Worm (Caenorhabditis elegans) whole organism, L2 larva: ENCODE data around the gene F43G6.17.

Experiments
- F13H6.1 ChIP-seq: sonication (generic microtip); optimal IDR thresholded peaks from 2 replicates; lab custom pipeline; 2016; ENCODE audit warnings: missing genetic modification characterization, missing compliant biosample characterization
- R02D3.7 ChIP-seq: fragments of 150-350 bp; optimal IDR thresholded peaks from 2 replicates; lab custom pipeline; 2014; ENCODE audit warnings: missing biosample characterization, missing genetic modification characterization
- alr-1 ChIP-seq: fragments of 150-350 bp; optimal IDR thresholded peaks from 2 replicates; lab custom pipeline; 2014; ENCODE audit warnings: missing biosample characterization, missing genetic modification characterization
- aly-2 ChIP-seq: fragments of 150-350 bp; optimal IDR thresholded peaks from 2 replicates; lab custom pipeline; 2014; ENCODE audit warnings: missing biosample characterization, missing genetic modification characterization
- ama-1 ChIP-seq: fragments of 150-350 bp; optimal IDR thresholded peaks from 2 replicates; lab custom pipeline; 2018; ENCODE audit warnings: inconsistent platforms
- blmp-1 ChIP-seq: sonication (generic microtip); optimal IDR thresholded peaks from 2 replicates; lab custom pipeline; 2017; ENCODE audit warnings: missing genetic modification characterization, mild to moderate bottlenecking, missing compliant biosample characterization, antibody characterized with exemption, moderate library complexity; ENCODE audit not compliant: insufficient read depth
- ceh-16 ChIP-seq: fragments of 150-350 bp; optimal IDR thresholded peaks from 2 replicates; lab custom pipeline; 2014; ENCODE audit warnings: missing biosample characterization, missing genetic modification characterization
- crh-2 ChIP-seq: sonication (generic microtip); optimal IDR thresholded peaks from 2 replicates; lab custom pipeline; 2017; ENCODE audit warnings: missing biosample characterization, missing genetic modification characterization
- dmd-4 ChIP-seq: sonication (generic microtip); optimal IDR thresholded peaks from 2 replicates; lab custom pipeline; 2017; ENCODE audit warnings: missing biosample characterization, missing genetic modification characterization
- egl-27 ChIP-seq: sonication (generic microtip); optimal IDR thresholded peaks from 3 replicates; lab custom pipeline; 2017; ENCODE audit warnings: missing biosample characterization, missing genetic modification reagents, missing genetic modification characterization
- elt-1 ChIP-seq: fragments of 150-350 bp; optimal IDR thresholded peaks from 2 replicates; lab custom pipeline; 2014; ENCODE audit warnings: missing biosample characterization, missing genetic modification characterization
- elt-3 ChIP-seq: sonication (generic microtip); optimal IDR thresholded peaks from 2 replicates; lab custom pipeline; 2017; ENCODE audit warnings: missing biosample characterization, missing genetic modification characterization
- fos-1 ChIP-seq: fragments of 150-350 bp; optimal IDR thresholded peaks from 2 replicates; lab custom pipeline; 2014; ENCODE audit warnings: missing biosample characterization, missing genetic modification characterization
- lin-13 ChIP-seq: fragments of 150-350 bp; optimal IDR thresholded peaks from 2 replicates; lab custom pipeline; 2014; ENCODE audit warnings: missing biosample characterization, missing genetic modification reagents, missing genetic modification characterization
- lin-39 ChIP-seq: fragments of 150-350 bp; optimal IDR thresholded peaks from 2 replicates; lab custom pipeline; 2014; ENCODE audit warnings: missing biosample characterization, missing genetic modification reagents, missing genetic modification characterization
- lsy-2 ChIP-seq, 2 experiments: fragments of 150-350 bp in 1 of 2; sonication (generic microtip) in 1 of 2; optimal IDR thresholded peaks; 2 replicates each; lab custom pipeline; 2014 to 2017; ENCODE audit warnings: missing biosample characterization in 2 of 2, missing genetic modification characterization in 2 of 2
- mdl-1 ChIP-seq, 2 experiments: fragments of 150-350 bp in 1 of 2; sonication (generic microtip) in 1 of 2; optimal IDR thresholded peaks; 2 replicates each; lab custom pipeline; 2017; ENCODE audit warnings: missing biosample characterization in 2 of 2, missing genetic modification characterization in 2 of 2
- nhr-11 ChIP-seq: fragments of 150-350 bp; optimal IDR thresholded peaks from 2 replicates; lab custom pipeline; 2014; ENCODE audit warnings: missing biosample characterization, missing genetic modification characterization
- nhr-129 ChIP-seq: fragments of 150-350 bp; optimal IDR thresholded peaks from 2 replicates; lab custom pipeline; 2014; ENCODE audit warnings: missing biosample characterization, missing genetic modification characterization
- nhr-21 ChIP-seq: fragments of 150-350 bp; optimal IDR thresholded peaks from 2 replicates; lab custom pipeline; 2014; ENCODE audit warnings: missing biosample characterization, missing genetic modification characterization
- nhr-23 ChIP-seq: fragments of 150-350 bp; optimal IDR thresholded peaks from 2 replicates; lab custom pipeline; 2014; ENCODE audit warnings: missing biosample characterization, missing genetic modification reagents, missing genetic modification characterization
- nhr-237 ChIP-seq: fragments of 150-350 bp; optimal IDR thresholded peaks from 2 replicates; lab custom pipeline; 2014; ENCODE audit warnings: missing biosample characterization, missing genetic modification characterization
- nhr-25 ChIP-seq: fragments of 150-350 bp; sonication (generic microtip); optimal IDR thresholded peaks from 3 replicates; lab custom pipeline; 2014; ENCODE audit warnings: missing biosample characterization, missing genetic modification characterization
- nhr-6 ChIP-seq: fragments of 150-350 bp; optimal IDR thresholded peaks from 2 replicates; lab custom pipeline; 2014; ENCODE audit warnings: missing biosample characterization, missing genetic modification characterization
- nhr-77 ChIP-seq: fragments of 150-350 bp; optimal IDR thresholded peaks from 2 replicates; lab custom pipeline; 2014; ENCODE audit warnings: missing biosample characterization, missing genetic modification characterization
- sem-4 ChIP-seq: fragments of 150-350 bp; optimal IDR thresholded peaks from 2 replicates; lab custom pipeline; 2014; ENCODE audit warnings: missing biosample characterization, missing genetic modification reagents, missing genetic modification characterization
- skn-1 ChIP-seq: sonication (generic microtip); optimal IDR thresholded peaks from 2 replicates; lab custom pipeline; 2017; ENCODE audit warnings: missing biosample characterization, missing genetic modification characterization
- sma-9 ChIP-seq, 2 experiments: fragments of 150-350 bp in 1 of 2; sonication (generic microtip) in 1 of 2; optimal IDR thresholded peaks; 2 replicates each; lab custom pipeline; 2014 to 2016; ENCODE audit warnings: missing genetic modification characterization in 2 of 2, mild to moderate bottlenecking in 1 of 2, missing biosample characterization in 1 of 2, missing compliant biosample characterization in 1 of 2, missing genetic modification reagents in 1 of 2, moderate library complexity in 1 of 2
- snpc-4 ChIP-seq: fragments of 150-350 bp; optimal IDR thresholded peaks from 2 replicates; lab custom pipeline; 2014; ENCODE audit warnings: missing biosample characterization, missing genetic modification characterization
- unc-39 ChIP-seq: fragments of 150-350 bp; optimal IDR thresholded peaks from 2 replicates; lab custom pipeline; 2014; ENCODE audit warnings: missing biosample characterization, missing genetic modification characterization
- unc-55 ChIP-seq: fragments of 150-350 bp; sonication (generic microtip); optimal IDR thresholded peaks from 3 replicates; lab custom pipeline; 2014; ENCODE audit warnings: missing biosample characterization, missing genetic modification reagents, missing genetic modification characterization
- zag-1 ChIP-seq: fragments of 150-350 bp; optimal IDR thresholded peaks from 2 replicates; lab custom pipeline; 2014; ENCODE audit warnings: missing biosample characterization, missing genetic modification characterization
- ztf-11 ChIP-seq: sonication (generic microtip); optimal IDR thresholded peaks from 2 replicates; lab custom pipeline; 2017; ENCODE audit warnings: missing biosample characterization, missing genetic modification characterization

The F43G6.17 gene

DNA sequence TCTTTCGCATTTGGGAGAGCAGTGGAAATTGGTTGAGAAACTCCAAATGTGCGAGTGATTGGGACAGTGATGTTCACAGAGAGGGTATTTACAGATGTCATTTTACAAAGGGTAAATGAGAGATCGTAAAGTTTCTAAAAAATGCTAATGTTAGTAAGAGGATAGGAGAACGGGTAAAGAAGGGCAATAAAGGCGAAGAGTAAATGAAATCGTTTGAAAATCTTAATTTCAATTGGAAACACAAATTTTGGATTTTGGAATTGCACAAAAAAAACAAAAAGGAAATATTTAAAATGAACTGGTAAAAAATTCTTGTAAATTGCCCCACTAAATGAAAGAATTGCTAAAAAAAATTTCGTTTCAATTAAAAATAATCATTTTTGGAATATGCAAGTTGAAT lies 13.9 kb downstream of the F43G6.17 start, which contains the start of gene pap-3:
Gene pap-3 (minus strand): TSS at position 101 of the 400 bp plus-strand sequence.
- TF ChIP-seq R02D3.7 (tag; lab: Kevin White, UChicago) (no peak), unc-55 (GFP tag; lab: Kevin White, UChicago) (no peak)

DNA sequence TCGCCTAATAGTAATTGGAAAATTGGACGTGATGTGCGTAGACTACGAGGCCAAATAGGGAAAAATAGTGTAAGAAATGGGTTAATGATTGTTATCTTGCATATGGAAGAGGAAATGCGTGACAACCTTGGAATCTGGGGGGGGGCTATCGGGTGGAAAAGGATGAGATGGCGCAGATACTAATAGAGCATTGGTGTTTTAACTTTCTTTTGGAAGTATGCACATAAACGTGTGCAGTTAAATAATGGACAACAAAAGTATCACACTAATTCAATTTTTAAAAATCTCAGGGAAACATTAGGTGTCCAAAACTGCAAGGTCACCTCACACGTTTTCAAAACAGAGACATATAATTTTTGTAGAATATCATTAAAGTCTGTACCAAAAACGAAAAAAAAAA lies 17.3 kb downstream of the F43G6.17 start, which contains the start of gene Y6D1A.2:
Gene Y6D1A.2 (minus strand): TSS at position 101 of the 400 bp plus-strand sequence.
- TF ChIP-seq nhr-21 (tag; lab: Kevin White, UChicago) (no peak), crh-2 (tag; lab: Kevin White, UChicago) (no peak), unc-55 (GFP tag; lab: Kevin White, UChicago) (no peak), R02D3.7 (tag; lab: Kevin White, UChicago) (no peak), elt-1 (tag; lab: Kevin White, UChicago) (no peak), ztf-11 (tag; lab: Kevin White, UChicago) (no peak), egl-27 (tag; lab: Kevin White, UChicago) (no peak), nhr-237 (tag; lab: Kevin White, UChicago) (no peak), lsy-2 (tag; optimal IDR thresholded peaks at IDR 0.05; lab: Kevin White, UChicago) (no peak), nhr-77 (tag; lab: Kevin White, UChicago) (no peak), ceh-16 (tag; lab: Kevin White, UChicago) (no peak)

DNA sequence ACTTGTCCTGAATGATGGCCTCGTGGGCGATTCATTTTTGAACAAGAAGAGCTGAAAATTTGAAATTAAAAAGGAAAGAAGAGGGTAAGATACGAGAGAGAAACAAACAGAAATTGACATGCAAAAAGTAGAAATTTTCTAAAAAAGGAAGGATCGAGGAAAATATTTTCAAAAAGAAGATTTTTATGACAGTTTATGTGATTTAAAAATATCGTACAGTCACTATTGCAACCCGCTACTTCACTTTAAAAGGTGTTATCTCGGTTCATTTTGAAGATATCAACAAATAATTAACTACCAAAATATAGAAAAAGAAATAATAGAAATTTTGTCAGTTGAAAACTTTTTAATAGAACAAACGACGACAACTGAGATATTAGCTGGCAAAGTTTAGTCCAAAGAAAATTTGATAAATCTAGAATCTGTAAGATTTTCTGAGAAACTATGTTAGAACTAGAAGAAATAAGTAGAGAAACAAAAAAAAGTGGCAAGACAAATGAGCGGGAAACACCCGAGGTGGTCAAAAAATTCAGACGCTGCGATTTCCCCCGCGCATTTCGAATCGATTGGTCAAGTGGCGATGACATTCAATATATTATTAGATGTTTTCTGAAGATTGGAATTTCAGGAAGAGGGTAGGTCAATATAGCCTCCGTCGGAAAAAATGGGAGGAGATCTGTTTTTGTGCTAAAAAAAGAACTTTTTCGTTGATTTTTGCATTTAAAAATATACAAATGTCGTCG lies 21.2 kb downstream of the F43G6.17 start, which contains the start of gene Y6D1A.1:
Gene Y6D1A.1 (minus strand): TSS at position 51 of the 743 bp plus-strand sequence.
- TF ChIP-seq zag-1 (tag; lab: Kevin White, UChicago): no peak
- TF ChIP-seq aly-2 (tag; lab: Kevin White, UChicago): no peak
- no peak for TF ChIP-seq ama-1
- no peak for TF ChIP-seq elt-3
- no peak for TF ChIP-seq nhr-237 (tag; lab: Kevin White, UChicago)

DNA sequence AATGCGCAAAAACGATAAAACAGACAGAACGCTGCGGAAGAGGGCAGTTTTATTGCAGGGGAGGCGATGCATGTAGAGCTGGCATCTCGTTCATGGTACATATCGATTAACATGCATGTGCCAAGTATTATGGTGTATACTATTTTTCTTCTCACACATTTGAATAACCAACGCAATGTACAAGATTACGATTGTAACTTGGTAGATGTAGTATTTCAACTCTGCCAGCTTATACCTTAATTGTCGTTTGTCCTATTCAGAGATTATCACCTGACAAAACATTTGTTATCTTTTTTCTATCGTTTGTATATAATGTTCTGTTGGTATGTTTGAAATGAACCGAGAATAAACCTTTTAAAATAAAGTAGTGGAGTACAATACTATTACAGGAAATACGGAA lies 27.4 kb downstream of the F43G6.17 start, which contains the start of gene pes-5:
Gene pes-5 (minus strand): TSS at position 101 of the 400 bp plus-strand sequence.
- TF ChIP-seq lin-39 (tag; lab: Kevin White, UChicago) (no peak), crh-2 (tag; lab: Kevin White, UChicago) (no peak), fos-1 (no peak)

DNA sequence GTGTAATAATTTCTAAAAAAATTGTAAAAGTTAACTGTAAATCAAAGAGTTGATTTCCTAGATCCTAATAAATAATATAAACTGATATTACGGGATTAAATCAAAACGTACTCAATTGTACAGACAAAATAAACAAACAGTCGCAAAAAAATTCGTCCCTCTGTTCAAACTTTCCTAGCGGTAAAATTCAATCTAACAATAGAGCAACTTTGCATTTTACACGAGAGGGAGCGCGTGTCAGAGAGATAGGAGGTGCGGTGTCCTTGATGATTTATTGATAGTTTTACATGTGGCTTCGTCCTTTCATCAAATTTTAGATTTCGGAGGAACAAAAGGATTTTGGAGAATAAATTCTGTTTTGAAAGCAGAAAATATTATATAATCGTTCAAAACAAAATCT lies 28.1 kb downstream of the F43G6.17 start:
- TF ChIP-seq lsy-2 (tag; optimal IDR thresholded peaks at IDR 0.05; lab: Kevin White, UChicago) (peak in 1 of 2 experiments; percentile 54), ztf-11 (tag; lab: Kevin White, UChicago) (no peak), crh-2 (tag; lab: Kevin White, UChicago) (peak; percentile 47), sma-9 (GFP tag; optimal IDR thresholded peaks at IDR 0.05; lab: Kevin White, UChicago) (peak; percentile 0), sma-9 (tag; optimal IDR thresholded peaks at IDR 0.05; lab: Kevin White, UChicago) (no peak), nhr-11 (tag; lab: Kevin White, UChicago) (no peak), fos-1 (peak; percentile 29), nhr-129 (tag; lab: Kevin White, UChicago) (peak; percentile 54), nhr-25 (tag; lab: Kevin White, UChicago) (peak; percentile 13)

DNA sequence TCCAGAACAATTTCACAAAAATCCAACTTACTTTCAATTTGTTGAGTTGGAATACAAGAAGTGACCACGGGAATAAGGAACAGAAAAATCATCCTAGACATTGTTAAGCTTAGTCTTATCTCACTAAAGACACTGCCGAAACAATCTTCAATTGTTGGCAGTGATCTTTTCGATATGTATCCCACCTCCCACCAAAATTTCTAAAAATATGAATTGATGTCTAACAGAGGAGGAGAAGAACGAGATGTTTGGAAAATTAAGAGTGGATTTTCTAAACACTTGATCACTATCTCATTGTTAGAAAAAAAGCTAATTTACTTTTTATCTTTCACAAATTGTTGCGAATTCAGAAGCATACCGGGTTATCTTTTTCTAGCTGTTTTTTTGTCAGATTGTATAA lies 29.9 kb downstream of the F43G6.17 start, which contains the start of gene clec-144:
Gene clec-144 (minus strand): TSS at position 101 of the 400 bp plus-strand sequence.
- TF ChIP-seq unc-39 (tag; lab: Kevin White, UChicago) (no peak), alr-1 (tag; lab: Kevin White, UChicago) (no peak), sma-9 (GFP tag; optimal IDR thresholded peaks at IDR 0.05; lab: Kevin White, UChicago) (no peak), sma-9 (tag; optimal IDR thresholded peaks at IDR 0.05; lab: Kevin White, UChicago) (no peak), elt-3 (no peak), sem-4 (tag; lab: Kevin White, UChicago) (no peak), F13H6.1 (tag; lab: Kevin White, UChicago) (no peak), blmp-1 (no peak), skn-1 (tag; lab: Kevin White, UChicago) (no peak)

DNA sequence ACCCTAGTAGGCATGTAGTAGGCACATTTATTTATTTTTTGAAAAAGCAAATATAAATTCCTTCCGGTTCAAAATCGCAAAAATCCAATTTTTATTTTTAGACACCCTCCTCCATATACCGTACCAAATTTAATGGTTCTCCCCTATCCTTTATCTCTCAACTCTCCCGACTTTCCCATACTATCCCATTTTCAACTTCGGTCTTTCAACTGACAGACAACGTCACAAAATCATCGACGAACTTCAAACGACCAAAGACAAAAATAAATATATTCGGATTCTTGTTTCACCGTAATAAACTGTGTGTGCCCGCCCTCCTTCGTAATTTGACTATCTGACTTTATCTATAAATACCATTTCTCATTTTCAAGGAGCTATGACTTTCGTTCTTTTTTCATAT lies 32.7 kb downstream of the F43G6.17 start, which contains the start of gene T27D12.6:
Gene T27D12.6 (plus strand): TSS at position 301 of the 400 bp plus-strand sequence.
- no peak for TF ChIP-seq elt-3
- no peak for TF ChIP-seq ama-1
- TF ChIP-seq nhr-6: no peak
- TF ChIP-seq nhr-23 (tag; lab: Kevin White, UChicago): no peak
- TF ChIP-seq crh-2 (tag; lab: Kevin White, UChicago): no peak
- TF ChIP-seq nhr-237 (tag; lab: Kevin White, UChicago): no peak
- no peak for TF ChIP-seq unc-39 (tag; lab: Kevin White, UChicago)
- no peak for TF ChIP-seq ztf-11 (tag; lab: Kevin White, UChicago)
- no peak for TF ChIP-seq dmd-4
- no peak for TF ChIP-seq snpc-4 (tag; lab: Kevin White, UChicago)
- no peak for TF ChIP-seq lin-13 (GFP tag; lab: Kevin White, UChicago)
- no peak for TF ChIP-seq aly-2 (tag; lab: Kevin White, UChicago)
- no peak for TF ChIP-seq lin-39 (tag; lab: Kevin White, UChicago)
- TF ChIP-seq alr-1 (tag; lab: Kevin White, UChicago): no peak
- no peak for TF ChIP-seq unc-55 (GFP tag; lab: Kevin White, UChicago)
- no peak for TF ChIP-seq mdl-1 (tag; optimal IDR thresholded peaks at IDR 0.05; lab: Kevin White, UChicago)
